Fruit fly (Drosophila melanogaster) whole organism, larva: Measurements from ENCODE around the gene CG16734.

Source experiments
- noc ChIP-seq: fragments of 200-800 bp; sonication (Bioruptor generic); optimal IDR thresholded peaks from 3 replicates; lab custom pipeline; 2019; ENCODE audit warnings: missing biosample characterization, mild to moderate bottlenecking, missing genetic modification characterization, moderate library complexity

CG16734 gene

DNA sequence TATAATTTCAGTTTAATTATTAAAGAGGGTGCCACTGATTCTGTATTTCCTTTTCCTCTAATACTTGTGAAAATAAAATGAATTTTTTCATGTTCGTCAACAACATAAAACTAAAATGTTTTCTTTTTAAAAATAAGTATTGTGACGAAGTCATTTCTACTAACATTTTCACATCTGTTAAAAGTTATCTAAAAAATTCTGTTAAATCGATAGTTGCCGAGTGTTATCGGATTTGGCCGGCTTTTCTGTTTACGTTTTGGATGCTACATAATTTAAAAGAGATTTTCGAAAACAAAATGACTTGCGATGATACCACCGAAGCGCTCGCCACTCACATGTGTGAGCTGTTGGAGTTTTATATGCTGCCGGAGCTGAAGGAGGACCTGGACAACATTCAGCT lies at the start of gene CG16734:
Gene CG16734 (plus strand): TSS at position 255 of the 400 bp plus-strand sequence.
- no peak for TF ChIP-seq noc (tag; lab: Kevin White, UChicago)

DNA sequence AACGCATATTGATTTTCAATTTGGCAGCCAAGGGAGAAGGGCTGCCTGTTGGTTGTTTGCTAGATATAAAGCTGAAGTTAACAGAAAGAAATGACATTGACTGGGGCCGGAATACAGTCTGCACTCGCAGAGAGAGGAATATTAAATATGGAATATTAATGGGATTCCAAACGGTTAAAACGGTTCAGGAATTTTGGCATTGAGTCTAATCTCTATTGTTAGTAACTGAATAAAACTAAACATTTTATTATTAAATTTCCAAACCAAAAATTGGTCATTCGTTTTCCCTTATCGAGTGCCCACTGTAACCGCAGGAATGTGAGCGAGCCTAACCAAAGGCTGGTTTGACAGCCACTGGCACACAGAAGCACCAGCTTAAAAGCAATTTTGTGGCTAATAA lies 41.8 kb upstream of the CG16734 start:
- TF ChIP-seq noc (tag; lab: Kevin White, UChicago) = no peak

DNA sequence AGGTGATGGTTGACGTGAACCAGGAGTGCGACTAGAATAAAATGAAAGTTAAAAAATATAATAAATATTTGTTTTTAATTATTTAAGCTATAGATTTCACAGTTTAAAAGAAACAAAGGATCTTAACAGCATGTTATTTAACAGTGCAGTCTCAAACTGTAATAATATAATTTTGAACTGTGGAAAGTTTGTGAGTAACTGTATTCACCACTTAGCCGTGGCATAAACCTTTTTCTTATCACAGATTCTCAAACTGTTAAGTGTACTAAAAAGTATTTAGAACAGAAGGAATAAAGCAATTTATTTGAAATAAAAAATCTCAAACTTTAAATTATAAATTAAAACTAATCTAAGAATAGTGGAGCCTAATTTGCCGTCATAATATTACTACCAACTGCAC lies 40.6 kb upstream of the CG16734 start:
- TF ChIP-seq noc (tag; lab: Kevin White, UChicago) = no peak

DNA sequence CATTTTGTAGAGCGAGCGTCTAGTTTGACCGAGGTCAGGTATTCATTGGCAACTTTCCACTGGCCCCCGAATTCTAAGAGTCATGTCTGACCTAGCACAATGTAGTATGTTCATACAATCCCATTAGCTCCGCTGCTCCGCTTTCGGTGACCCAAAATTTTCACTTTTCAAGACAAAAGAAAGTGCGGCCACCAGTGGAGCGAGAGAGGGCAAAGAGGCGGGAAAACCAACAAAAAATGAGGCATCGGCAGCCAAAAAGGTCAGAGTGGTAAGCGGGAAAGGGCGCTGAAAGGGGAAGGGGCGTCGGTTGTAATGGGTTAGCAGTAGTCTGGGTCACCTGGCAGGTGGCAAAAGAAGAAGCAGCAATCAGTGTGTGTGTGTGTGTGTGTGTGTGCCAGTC lies 39.3 kb upstream of the CG16734 start:
- TF ChIP-seq noc (tag; lab: Kevin White, UChicago) = no peak

DNA sequence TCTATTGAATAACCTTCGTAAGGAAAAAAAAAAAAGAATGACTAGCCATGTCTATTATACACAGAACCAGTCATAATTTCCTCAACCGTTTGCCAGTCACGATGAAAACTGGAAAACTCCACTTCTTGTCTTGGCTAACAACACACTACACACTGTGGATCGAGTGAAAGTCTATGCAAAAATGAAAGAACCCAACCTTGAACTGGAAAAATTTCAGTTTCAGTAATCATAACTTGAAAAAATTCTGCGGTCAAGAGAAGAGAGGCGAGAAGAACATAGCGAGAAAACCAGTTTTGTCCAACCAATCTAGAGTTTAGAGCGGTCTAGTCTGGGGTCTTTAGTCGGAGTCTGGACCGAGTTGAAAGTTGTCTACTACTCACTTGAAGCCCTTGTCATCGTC lies 37.2 kb upstream of the CG16734 start:
- no peak for TF ChIP-seq noc (tag; lab: Kevin White, UChicago)

DNA sequence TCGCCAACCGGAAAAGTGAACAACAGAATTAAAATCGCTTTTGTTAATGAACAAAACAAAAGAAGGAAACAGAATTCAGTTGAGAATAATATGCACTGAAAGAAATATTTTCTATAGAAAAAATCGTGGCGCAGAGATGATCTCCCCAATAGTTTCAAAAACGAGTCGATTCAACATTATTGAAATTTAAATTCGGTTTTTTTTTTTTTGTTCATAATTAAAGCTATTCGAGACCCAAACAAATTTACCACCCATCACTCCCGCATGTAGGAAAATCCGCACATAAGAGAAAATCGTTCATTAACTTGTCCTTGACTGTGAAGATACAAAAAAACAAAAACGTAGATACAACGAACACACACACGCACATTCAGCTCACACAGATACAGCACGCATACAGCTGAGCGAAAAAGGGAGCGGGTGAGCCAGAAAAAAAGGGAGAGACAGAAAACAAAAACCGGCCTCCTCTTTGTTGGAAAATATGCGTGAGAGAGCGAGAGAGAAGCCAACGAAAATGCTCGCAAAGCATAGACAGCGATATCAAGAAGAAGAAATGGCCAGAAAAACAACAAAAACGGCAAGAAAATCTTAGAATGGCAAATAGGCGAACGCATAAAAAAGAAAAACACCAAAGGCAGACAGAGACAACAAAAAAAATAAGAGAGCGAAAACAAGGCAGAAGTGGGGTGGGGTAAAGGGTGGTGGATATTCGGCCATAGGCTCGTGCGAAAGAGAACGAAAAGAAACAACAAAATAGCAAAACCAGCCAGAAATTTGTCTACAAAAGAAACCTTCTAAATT lies 34.6 kb upstream of the CG16734 start:
- TF ChIP-seq noc (tag; lab: Kevin White, UChicago) = peak; percentile 11

DNA sequence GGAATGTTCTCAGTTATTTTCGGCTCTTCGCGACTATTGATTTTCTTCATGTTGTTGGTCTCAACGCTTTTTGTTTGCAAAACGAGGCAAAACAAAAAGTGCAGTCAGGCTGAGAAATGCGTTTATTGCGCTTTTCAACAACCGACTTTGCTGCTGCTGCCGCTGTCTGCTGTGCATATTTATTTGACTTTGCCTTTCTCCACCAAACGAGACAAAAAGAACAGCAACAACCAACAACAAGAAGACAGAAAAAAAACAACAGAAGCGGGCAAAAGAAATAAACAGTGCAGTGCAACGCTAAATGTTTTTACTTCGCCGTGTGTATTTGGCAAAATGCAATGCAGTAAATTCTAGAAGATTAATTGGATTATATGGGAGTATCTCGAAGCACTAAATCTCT lies 32.5 kb upstream of the CG16734 start:
- no peak for TF ChIP-seq noc (tag; lab: Kevin White, UChicago)

DNA sequence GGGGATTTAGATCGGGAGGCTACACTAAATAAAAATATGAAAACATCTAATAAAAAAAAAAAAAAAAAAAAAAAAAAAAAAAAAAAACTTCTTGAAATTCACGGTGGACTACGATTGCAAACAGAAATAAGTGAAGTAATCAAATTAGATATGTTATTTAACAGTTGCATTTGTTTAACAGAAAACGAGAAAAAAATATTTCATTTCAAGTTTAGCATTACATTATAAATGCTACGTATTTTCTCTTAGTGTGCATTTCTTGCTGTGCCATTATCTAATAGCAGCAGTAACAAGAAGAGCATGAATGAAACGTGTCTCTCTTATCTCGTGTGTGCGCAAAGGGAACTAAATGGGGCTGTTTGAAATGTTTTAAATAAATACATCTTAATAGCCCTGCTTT lies 30.0 kb upstream of the CG16734 start:
- TF ChIP-seq noc (tag; lab: Kevin White, UChicago) = no peak

DNA sequence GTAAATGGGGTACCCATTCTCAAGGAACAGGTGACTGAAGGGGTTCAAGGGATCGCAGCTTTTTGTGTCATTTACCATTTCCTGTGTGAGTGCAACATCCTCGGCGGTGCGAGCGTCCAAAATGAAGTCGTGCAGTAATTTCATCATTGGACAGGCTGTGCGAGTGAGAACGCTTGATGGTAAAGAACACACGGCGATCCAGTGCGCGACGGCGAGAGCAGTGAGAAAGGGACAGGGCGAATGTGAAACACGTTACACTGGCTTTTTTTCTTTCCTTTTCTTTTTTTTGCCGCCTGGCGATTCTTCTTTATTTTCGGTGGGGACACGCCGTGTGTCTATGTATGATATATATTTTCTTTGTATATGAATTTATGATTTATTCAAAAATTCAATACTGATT lies 28.7 kb upstream of the CG16734 start:
- no peak for TF ChIP-seq noc (tag; lab: Kevin White, UChicago)

DNA sequence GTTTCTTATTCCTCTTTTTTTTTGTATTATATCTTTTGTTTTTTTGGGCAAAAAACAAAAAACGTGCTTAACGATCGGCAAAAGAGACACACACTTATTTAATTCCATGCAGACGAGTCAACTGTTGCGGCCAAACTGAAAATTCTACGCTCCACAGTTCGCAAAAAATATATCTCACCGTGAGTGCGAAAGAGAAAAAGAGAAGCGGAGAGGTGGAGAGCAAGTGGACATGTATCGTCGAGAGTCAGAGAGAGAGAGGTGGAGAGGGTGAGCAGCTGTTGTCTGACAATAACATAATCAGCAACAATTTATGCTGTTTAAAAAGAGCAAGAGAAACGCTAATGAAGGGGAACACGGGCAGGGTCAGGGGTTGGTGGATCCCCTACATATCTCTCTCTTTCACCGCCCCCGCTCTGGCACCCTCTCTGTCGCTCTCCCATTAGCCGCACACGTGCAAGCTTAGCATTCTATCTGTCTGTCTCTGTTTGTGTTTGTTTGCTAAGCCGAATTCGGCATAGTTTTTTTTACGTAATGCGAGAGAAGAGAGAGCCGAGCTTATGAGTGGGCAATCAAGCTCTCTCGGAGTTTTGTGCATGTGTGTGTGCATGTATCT lies 28.0 kb upstream of the CG16734 start:
- TF ChIP-seq noc (tag; lab: Kevin White, UChicago) = no peak

DNA sequence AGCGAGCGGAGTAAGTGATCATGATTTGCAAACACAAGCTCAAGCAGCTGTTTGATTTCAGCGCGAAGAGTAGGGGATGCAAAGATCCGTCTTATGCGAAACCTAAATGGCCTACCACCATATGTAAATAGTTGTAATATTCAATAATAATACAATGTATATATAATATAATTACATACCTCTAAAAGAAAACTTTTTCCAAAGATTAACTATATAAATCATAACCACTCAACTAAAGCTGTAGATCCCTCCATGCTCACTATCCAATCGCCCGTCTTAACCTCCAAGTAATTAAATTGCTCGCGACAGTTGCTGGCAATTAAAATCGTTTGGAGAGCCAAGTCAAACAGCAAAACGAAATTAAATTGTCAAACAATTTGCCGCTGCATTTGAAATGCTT lies 27.5 kb upstream of the CG16734 start:
- TF ChIP-seq noc (tag; lab: Kevin White, UChicago) = peak; percentile 91

DNA sequence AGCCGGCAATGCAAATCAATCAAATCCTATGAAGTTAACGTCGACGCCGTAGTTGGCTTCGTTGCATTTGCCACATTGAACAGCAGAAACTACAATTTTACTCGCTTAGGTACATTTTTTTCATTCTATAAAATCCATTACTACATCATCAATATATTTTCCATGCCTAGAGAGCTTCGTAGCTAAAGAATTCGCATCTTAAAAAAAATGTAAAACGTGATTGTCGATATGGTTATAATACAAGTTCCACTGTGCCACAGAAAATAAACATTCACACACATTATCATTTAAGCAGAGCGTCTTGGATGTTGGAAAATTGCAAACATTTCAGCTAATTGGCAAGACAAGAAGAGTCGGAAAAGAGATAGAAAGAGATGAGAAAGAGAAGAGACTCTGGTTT lies 26.9 kb upstream of the CG16734 start:
- TF ChIP-seq noc (tag; lab: Kevin White, UChicago) = no peak

DNA sequence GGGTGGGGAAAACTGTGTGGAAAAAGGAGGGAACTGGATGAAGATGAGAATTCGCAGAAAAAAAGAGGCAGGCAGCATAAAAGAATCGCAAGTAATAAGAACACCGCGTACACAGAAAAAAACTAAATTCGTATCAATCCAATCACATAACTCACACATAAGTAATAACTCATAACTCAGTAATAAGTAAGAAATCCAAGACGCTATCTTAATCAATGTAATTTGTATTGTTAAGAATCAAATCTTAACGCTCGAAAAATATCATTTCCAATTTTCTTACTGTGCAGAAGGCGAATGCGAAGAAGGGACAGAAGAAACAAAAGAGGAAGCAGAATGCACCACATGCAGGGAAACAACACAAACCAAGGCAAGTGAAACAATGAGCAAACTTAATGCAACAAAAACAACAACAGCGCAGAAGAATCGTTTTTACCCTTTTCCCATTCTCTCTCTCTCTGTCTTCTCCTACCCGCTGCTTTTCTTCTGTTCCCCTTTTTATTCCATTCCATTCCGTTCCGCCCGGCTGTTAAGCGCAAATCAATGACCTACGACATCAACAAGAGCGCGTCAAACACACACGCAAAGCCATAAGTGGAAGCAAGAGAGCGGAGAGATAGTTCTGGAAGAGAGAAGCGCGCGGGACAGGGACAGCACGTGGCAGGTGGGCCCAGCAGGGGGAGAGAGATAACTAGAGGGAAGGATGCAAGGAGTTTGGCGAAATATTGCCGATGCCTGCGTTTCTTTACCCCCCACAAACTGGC lies 25.6 kb upstream of the CG16734 start:
- TF ChIP-seq noc (tag; lab: Kevin White, UChicago) = peak; percentile 33

DNA sequence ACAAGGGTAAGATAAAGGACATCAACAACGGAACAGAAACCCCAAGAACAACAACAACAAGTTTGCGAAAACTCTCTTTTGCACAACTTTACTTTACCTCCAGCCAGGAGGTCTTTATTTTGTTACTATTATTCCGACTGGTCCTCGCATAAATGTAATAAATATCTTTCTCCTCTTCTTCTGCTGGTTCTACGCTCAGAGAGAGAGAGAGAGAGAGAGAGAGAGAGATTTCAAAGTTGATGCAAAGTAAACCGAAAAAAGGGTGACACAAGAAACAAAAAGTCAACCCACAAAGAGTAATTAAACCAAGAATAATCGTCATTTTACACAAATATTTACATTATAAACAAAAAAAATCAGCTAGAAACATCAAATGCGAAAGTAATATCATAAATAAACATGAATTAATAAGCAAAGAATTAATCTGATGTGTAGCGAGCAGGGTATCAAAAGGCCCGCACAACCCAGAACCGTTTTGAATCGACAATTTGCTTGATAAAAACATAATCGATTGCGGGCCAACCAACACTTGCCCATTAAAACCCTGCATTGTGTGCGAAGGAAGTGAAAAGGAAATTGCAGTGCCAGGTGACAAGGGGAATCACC lies 24.8 kb upstream of the CG16734 start:
- TF ChIP-seq noc (tag; lab: Kevin White, UChicago) = no peak

DNA sequence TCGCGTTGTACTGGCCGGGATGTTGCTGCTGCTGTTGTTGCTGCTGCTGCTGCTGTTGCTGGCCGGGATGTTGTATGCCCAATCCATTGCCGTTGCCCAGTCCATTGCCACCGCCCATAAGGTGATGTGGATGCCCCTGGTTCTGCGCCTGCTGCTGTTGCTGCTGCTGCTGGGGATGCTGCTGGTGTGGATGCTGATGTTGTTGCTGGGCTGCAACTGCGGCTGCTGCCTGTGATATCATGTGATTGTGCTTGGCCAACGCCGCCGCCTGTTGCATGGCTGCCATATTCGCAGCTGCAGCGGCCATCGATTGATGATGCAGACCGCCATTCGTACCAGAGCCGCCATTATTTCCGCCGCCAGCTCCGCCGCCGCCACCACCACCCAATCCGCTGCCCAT lies 22.5 kb upstream of the CG16734 start:
- TF ChIP-seq noc (tag; lab: Kevin White, UChicago) = no peak

DNA sequence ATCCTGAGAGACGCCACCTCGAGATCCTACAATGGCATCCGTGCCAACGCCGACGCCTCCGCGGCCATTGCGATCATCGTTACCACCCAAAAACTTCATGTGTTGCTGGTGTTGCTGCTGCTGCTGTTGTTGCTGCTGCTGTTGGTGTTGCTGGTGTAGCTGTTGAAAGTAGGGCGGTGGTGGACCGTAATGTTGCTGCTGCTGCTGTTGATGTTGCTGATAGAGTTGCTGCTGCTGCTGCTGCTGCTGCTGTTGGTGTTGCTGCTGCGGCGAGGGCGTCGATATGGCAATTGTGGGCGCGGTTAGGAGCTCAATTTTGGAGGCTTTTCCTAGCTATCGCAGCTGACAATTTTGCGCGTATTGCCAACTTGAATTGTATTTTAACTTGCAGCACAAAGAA lies 21.1 kb upstream of the CG16734 start:
- TF ChIP-seq noc (tag; lab: Kevin White, UChicago) = no peak
